Worm (Caenorhabditis elegans): ENCODE results near the gene C03B1.14.

Gene C03B1.14

DNA sequence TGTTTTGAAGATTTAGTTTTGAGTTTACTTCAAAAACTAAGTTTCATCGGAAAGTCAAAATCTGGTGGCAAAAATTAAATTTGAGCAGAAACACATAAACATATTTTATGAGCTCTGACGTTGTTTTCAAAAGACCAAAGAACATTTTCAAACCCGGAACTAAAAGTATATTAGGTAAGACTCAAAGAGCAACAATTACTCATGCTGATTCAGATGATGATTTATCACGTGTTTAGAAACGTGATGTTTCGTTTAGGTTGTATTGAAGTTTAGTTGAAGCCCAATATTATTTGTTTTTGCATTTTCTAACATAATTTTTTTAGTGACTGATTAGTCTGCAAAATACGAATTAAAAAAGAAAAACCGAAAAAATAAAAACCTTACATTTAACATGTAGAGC is 6.8 kb downstream of the C03B1.14 start:
- TF ChIP-seq pqm-1 (tag; optimal IDR thresholded peaks at IDR 0.05) (peak; percentile 45), ztf-4 (tag; optimal IDR thresholded peaks at IDR 0.05) (no peak)

- no peak for TF ChIP-seq daf-12 (tag; optimal IDR thresholded peaks at IDR 0.05)
- no peak for TF ChIP-seq egl-27 (tag; optimal IDR thresholded peaks at IDR 0.05)
- TF ChIP-seq fkh-10 (GFP tag; optimal IDR thresholded peaks at IDR 0.05) = no peak
- TF ChIP-seq ama-1 (optimal IDR thresholded peaks at IDR 0.05) = no peak
- no peak for TF ChIP-seq fkh-2 (tag; optimal IDR thresholded peaks at IDR 0.05)
- TF ChIP-seq skn-1 (tag; optimal IDR thresholded peaks at IDR 0.05) = no peak
- no peak for TF ChIP-seq elt-2 (tag; optimal IDR thresholded peaks at IDR 0.05)
- TF ChIP-seq nhr-77 (tag; optimal IDR thresholded peaks at IDR 0.05) = no peak
- no peak for TF ChIP-seq fos-1 (tag; optimal IDR thresholded peaks at IDR 0.05)
- no peak for TF ChIP-seq mml-1 (tag; optimal IDR thresholded peaks at IDR 0.05)
- no peak for TF ChIP-seq sea-2 (GFP tag; optimal IDR thresholded peaks at IDR 0.05)
- TF ChIP-seq ceh-16 (tag; optimal IDR thresholded peaks at IDR 0.05) = no peak
- no peak for TF ChIP-seq pha-4 (tag; optimal IDR thresholded peaks at IDR 0.05)
- no peak for TF ChIP-seq hmg-11 (tag; optimal IDR thresholded peaks at IDR 0.05)
These were observed 10.5 kb downstream of the C03B1.14 start, which contains the start of gene C03B1.6 for ce11 chrX:6350016-6350415. C03B1.6 (plus strand) TSS chrX:6350316.

DNA sequence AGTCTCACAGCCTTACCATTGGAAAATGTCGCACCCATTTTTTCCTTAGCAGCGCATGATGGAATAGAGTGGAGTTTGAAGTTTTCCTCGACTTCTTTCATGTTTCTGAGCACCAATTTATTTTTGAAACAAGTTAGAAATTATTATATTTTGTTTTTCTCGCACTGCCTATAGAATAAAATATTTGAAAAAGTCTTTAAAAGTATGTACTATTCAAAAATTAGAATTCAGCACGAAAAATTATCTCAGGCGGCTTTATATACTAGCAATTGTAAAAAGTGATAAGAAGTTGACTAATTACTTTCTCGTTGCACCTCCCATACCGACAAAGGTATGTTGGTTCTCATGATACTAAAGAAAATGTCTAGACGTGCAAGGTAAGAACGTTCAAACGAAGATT is 13.5 kb downstream of the C03B1.14 start, which contains the start of gene C03B1.9:
Gene C03B1.9 (minus strand): TSS at position 101 of the 400 bp plus-strand sequence.
- no peak for TF ChIP-seq eor-1 (tag; optimal IDR thresholded peaks at IDR 0.05)
- TF ChIP-seq nhr-67 (tag; optimal IDR thresholded peaks at IDR 0.05) = no peak
- TF ChIP-seq elt-1 (tag; optimal IDR thresholded peaks at IDR 0.05) = no peak
- no peak for TF ChIP-seq ama-1 (optimal IDR thresholded peaks at IDR 0.05)
- TF ChIP-seq nhr-237 (tag; optimal IDR thresholded peaks at IDR 0.05) = no peak
- TF ChIP-seq elt-2 (tag; optimal IDR thresholded peaks at IDR 0.05) = no peak
- TF ChIP-seq lsy-12 (tag; optimal IDR thresholded peaks at IDR 0.05) = no peak
- TF ChIP-seq fos-1 (tag; optimal IDR thresholded peaks at IDR 0.05) = no peak
- no peak for TF ChIP-seq nhr-23 (tag; optimal IDR thresholded peaks at IDR 0.05)
- TF ChIP-seq mml-1 (tag; optimal IDR thresholded peaks at IDR 0.05) = no peak
- TF ChIP-seq nhr-28 (tag; optimal IDR thresholded peaks at IDR 0.05) = no peak
- TF ChIP-seq daf-12 (tag; optimal IDR thresholded peaks at IDR 0.05) = no peak
- no peak for TF ChIP-seq jun-1 (tag; optimal IDR thresholded peaks at IDR 0.05)
- no peak for TF ChIP-seq nhr-76 (tag; optimal IDR thresholded peaks at IDR 0.05)
- TF ChIP-seq ztf-4 (tag; optimal IDR thresholded peaks at IDR 0.05) = no peak
- no peak for TF ChIP-seq nhr-77 (tag; optimal IDR thresholded peaks at IDR 0.05)
- TF ChIP-seq ZK546.5 (tag; optimal IDR thresholded peaks at IDR 0.05) = no peak
- TF ChIP-seq unc-62 (GFP tag; optimal IDR thresholded peaks at IDR 0.05) = no peak
- no peak for TF ChIP-seq unc-39 (tag; optimal IDR thresholded peaks at IDR 0.05)
- TF ChIP-seq lin-15B (tag; optimal IDR thresholded peaks at IDR 0.05) = no peak

ce11 chrX:6345785-6346184 is 14.8 kb downstream of the C03B1.14 start:
- no peak for TF ChIP-seq pha-4 (tag; optimal IDR thresholded peaks at IDR 0.05)
- no peak for TF ChIP-seq ceh-82 (tag; optimal IDR thresholded peaks at IDR 0.05)
- no peak for TF ChIP-seq egl-5 (tag; optimal IDR thresholded peaks at IDR 0.05)
- TF ChIP-seq ztf-4 (tag; optimal IDR thresholded peaks at IDR 0.05) = no peak
- no peak for TF ChIP-seq ZK546.5 (tag; optimal IDR thresholded peaks at IDR 0.05)
- no peak for TF ChIP-seq nhr-25 (tag; optimal IDR thresholded peaks at IDR 0.05)
- no peak for TF ChIP-seq ceh-9 (tag; optimal IDR thresholded peaks at IDR 0.05)
- no peak for TF ChIP-seq nhr-67 (tag; optimal IDR thresholded peaks at IDR 0.05)
- no peak for TF ChIP-seq skn-1 (tag; optimal IDR thresholded peaks at IDR 0.05)
- TF ChIP-seq nhr-77 (tag; optimal IDR thresholded peaks at IDR 0.05) = no peak
- TF ChIP-seq mml-1 (tag; optimal IDR thresholded peaks at IDR 0.05) = no peak
- TF ChIP-seq sea-2 (GFP tag; optimal IDR thresholded peaks at IDR 0.05) = no peak
- no peak for TF ChIP-seq daf-12 (tag; optimal IDR thresholded peaks at IDR 0.05)
- TF ChIP-seq lin-39 (tag; optimal IDR thresholded peaks at IDR 0.05) = no peak

ce11 chrX:6341513-6341912 is 19.0 kb downstream of the C03B1.14 start, which contains the start of gene C03B1.7:
C03B1.7 (plus strand) TSS chrX:6341813.
- TF ChIP-seq ceh-9 (tag; optimal IDR thresholded peaks at IDR 0.05) = no peak
- TF ChIP-seq nhr-11 (tag; optimal IDR thresholded peaks at IDR 0.05) = no peak
- no peak for TF ChIP-seq hmg-11 (tag; optimal IDR thresholded peaks at IDR 0.05)
- TF ChIP-seq daf-12 (tag; optimal IDR thresholded peaks at IDR 0.05) = no peak
- no peak for TF ChIP-seq R02D3.7 (tag; optimal IDR thresholded peaks at IDR 0.05)
- TF ChIP-seq ceh-28 (tag; optimal IDR thresholded peaks at IDR 0.05) = no peak
- TF ChIP-seq ztf-11 (tag; optimal IDR thresholded peaks at IDR 0.05) = no peak
- no peak for TF ChIP-seq ceh-16 (tag; optimal IDR thresholded peaks at IDR 0.05)
- TF ChIP-seq elt-3 (tag; optimal IDR thresholded peaks at IDR 0.05) = no peak
- no peak for TF ChIP-seq eor-1 (tag; optimal IDR thresholded peaks at IDR 0.05)
- no peak for TF ChIP-seq sea-2 (GFP tag; optimal IDR thresholded peaks at IDR 0.05)
- no peak for TF ChIP-seq nhr-43 (tag; optimal IDR thresholded peaks at IDR 0.05; ENCODE audit: poor library complexity, severe bottlenecking)
- TF ChIP-seq elt-2 (tag; optimal IDR thresholded peaks at IDR 0.05) = no peak
- no peak for TF ChIP-seq nfya-1 (tag; optimal IDR thresholded peaks at IDR 0.05; ENCODE audit: insufficient read depth)
- TF ChIP-seq aly-2 (tag; optimal IDR thresholded peaks at IDR 0.05) = no peak
- TF ChIP-seq snpc-4 (tag; optimal IDR thresholded peaks at IDR 0.05) = no peak
- TF ChIP-seq nhr-12 (tag; optimal IDR thresholded peaks at IDR 0.05) = no peak

Measured in whole organism, L3 larva.